Worm (Caenorhabditis elegans): ENCODE measurements around the gene F55B11.4.

ce11 chrIV:14444077-14444476, 13.4 kb upstream of the F55B11.4 start, which contains the start of gene tra-3:
- TF ChIP-seq dmd-4 (tag; optimal IDR thresholded peaks at IDR 0.05; ENCODE audit: borderline replicate concordance) (no peak), ceh-24 (tag; optimal IDR thresholded peaks at IDR 0.05) (no peak), ztf-16 (tag; optimal IDR thresholded peaks at IDR 0.05) (no peak), ceh-6 (GFP tag; optimal IDR thresholded peaks at IDR 0.05) (no peak), nhr-11 (tag; optimal IDR thresholded peaks at IDR 0.05) (no peak), ama-1 (optimal IDR thresholded peaks at IDR 0.05) (no peak), tbx-7 (tag; optimal IDR thresholded peaks at IDR 0.05) (no peak)

Data from whole organism, late embryonic.